Worm (Caenorhabditis elegans) whole organism, midembryonic: ENCODE measurements around the gene Y43F8B.15.

ENCODE experiments used
- T22C8.4 ChIP-seq: fragments of 200-800 bp; sonication (Bioruptor generic); IDR thresholded peaks from 2 replicates; pipeline ENCODE4 v1.3.6; 2022; ENCODE audit warnings: missing genetic modification characterization, missing compliant biosample characterization
- cog-1 ChIP-seq: sonication (generic microtip); optimal IDR thresholded peaks from 2 replicates; lab custom pipeline; 2016; ENCODE audit warnings: missing genetic modification characterization, missing compliant biosample characterization
- flt-1 ChIP-seq: fragments of 200-800 bp; sonication (Bioruptor generic); IDR thresholded peaks from 2 replicates; pipeline ENCODE4 v1.3.6; 2022; ENCODE audit warnings: missing genetic modification characterization, missing compliant biosample characterization
- tab-1 ChIP-seq: fragments of 200-800 bp; sonication (Bioruptor generic); IDR thresholded peaks from 2 replicates; pipeline ENCODE4 v1.3.6; 2022; ENCODE audit warnings: missing genetic modification characterization, missing compliant biosample characterization
- ztf-29 ChIP-seq: fragments of 200-800 bp; sonication (Bioruptor generic); IDR thresholded peaks from 2 replicates; pipeline ENCODE4 v1.3.6; 2022; ENCODE audit warnings: missing genetic modification reagents, missing genetic modification characterization, missing compliant biosample characterization

DNA sequence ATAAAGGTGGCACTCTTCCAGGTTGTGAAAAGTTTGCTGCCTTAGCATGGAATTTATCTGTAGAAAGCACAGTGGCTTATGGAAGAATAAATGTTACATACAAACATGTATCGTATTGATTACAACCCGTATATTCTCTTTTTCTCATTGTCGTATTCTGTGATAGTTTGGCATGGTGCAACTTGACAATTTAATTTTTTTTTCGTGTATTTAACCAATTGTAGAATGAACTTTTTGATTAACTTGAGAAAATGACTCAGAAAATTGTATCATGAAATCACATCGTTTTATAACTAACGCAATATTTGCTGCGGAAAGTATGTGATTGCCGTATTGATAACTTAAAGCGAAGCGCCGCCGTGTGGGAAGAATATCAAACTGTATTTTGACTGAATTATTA, 4.8 kb downstream of the Y43F8B.15 start, which contains the start of gene Y43F8B.24:
- TF ChIP-seq flt-1 (GFP tag; lab: Robert Waterston, UW) = no peak
- no peak for TF ChIP-seq T22C8.4 (GFP tag; lab: Robert Waterston, UW)
- no peak for TF ChIP-seq cog-1 (tag; lab: Kevin White, UChicago)
- no peak for TF ChIP-seq ztf-29 (GFP tag; lab: Robert Waterston, UW)
- no peak for TF ChIP-seq tab-1
